Fruit fly (Drosophila melanogaster): ENCODE results near the gene RhoGAP18B.

DNA sequence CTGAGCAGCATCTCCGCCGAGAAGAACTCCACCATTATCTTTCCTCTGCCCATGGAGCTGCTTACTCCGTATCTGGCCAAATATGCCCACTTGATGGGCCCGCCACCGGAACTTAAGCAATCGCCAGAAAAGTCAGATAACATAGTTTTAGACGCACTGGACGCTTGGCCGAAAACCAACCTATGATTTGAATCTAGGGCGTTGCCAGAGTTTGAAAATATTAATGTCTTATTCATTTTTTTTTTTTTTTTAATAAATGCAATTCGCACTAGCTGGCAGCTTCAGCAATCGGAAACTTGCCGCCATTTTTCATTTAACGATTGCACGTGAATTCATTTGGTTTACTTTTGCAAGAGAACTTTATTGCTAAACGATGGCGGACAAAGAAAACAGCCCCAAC is 23.0 kb upstream of the RhoGAP18B start, which contains the start of gene HP1D3csd:
- no peak for TF ChIP-seq bab1 (GFP tag; optimal IDR thresholded peaks at IDR 0.05)
- no peak for TF ChIP-seq cic (GFP tag; optimal IDR thresholded peaks at IDR 0.05)
- no peak for TF ChIP-seq Clk (GFP tag; optimal IDR thresholded peaks at IDR 0.05)
- TF ChIP-seq CG33017 (tag; optimal IDR thresholded peaks at IDR 0.05), result no peak
- peak; percentile 11 for TF ChIP-seq CG11617 (GFP tag; optimal IDR thresholded peaks at IDR 0.05)
- no peak for TF ChIP-seq CG7045 (GFP tag; optimal IDR thresholded peaks at IDR 0.05)
- no peak for TF ChIP-seq ovo (GFP tag; optimal IDR thresholded peaks at IDR 0.05)
- TF ChIP-seq kay (GFP tag; ENCODE audit: borderline replicate concordance), result no peak
- TF ChIP-seq CG7101 (tag; optimal IDR thresholded peaks at IDR 0.05), result no peak
- no peak for TF ChIP-seq CG1620 (GFP tag; optimal IDR thresholded peaks at IDR 0.05)
- no peak for TF ChIP-seq CG5204 (GFP tag; optimal IDR thresholded peaks at IDR 0.05)
- TF ChIP-seq CG12768 (GFP tag; optimal IDR thresholded peaks at IDR 0.05), result no peak
